Worm (Caenorhabditis elegans): ENCODE measurements around the gene rps-2.
A peak's percentile ranks its signal among the peaks of the same experiment; 100 is the strongest.

rps-2 gene

ce11 chrIV:7926102-7926840, at the start of gene rps-2:
rps-2 (minus strand) TSS chrIV:7926391.
- TF ChIP-seq mep-1 (tag; optimal IDR thresholded peaks at IDR 0.05) (peak; percentile 31), elt-3 (tag; optimal IDR thresholded peaks at IDR 0.05) (no peak), nhr-237 (tag; optimal IDR thresholded peaks at IDR 0.05) (no peak), sem-2 (GFP tag; optimal IDR thresholded peaks at IDR 0.05) (no peak), nhr-2 (tag; optimal IDR thresholded peaks at IDR 0.05) (no peak), hlh-1 (tag; optimal IDR thresholded peaks at IDR 0.05) (peak; percentile 30), unc-120 (tag; optimal IDR thresholded peaks at IDR 0.05; ENCODE audit: poor library complexity, severe bottlenecking) (peak; percentile 9), bed-3 (GFP tag; optimal IDR thresholded peaks at IDR 0.05) (no peak), lsy-2 (tag; optimal IDR thresholded peaks at IDR 0.05) (peak; percentile 64)

ce11 chrIV:7967006-7967405, 40.8 kb upstream of the rps-2 start, which contains the start of gene F57H12.5:
F57H12.5 (plus strand) TSS chrIV:7967306.
- TF ChIP-seq hlh-1 (tag; optimal IDR thresholded peaks at IDR 0.05) (no peak), nhr-237 (tag; optimal IDR thresholded peaks at IDR 0.05) (no peak), elt-1 (tag; optimal IDR thresholded peaks at IDR 0.05; ENCODE audit: borderline replicate concordance, insufficient read depth) (no peak), mab-5 (tag; optimal IDR thresholded peaks at IDR 0.05) (no peak), elt-3 (tag; optimal IDR thresholded peaks at IDR 0.05) (no peak), drap-1 (GFP tag; optimal IDR thresholded peaks at IDR 0.05) (no peak), ces-1 (GFP tag; optimal IDR thresholded peaks at IDR 0.05) (no peak), mls-2 (tag; optimal IDR thresholded peaks at IDR 0.05) (no peak), nhr-12 (tag; optimal IDR thresholded peaks at IDR 0.05) (no peak), ceh-83 (GFP tag; optimal IDR thresholded peaks at IDR 0.05) (no peak), blmp-1 (tag; optimal IDR thresholded peaks at IDR 0.05) (no peak), nhr-76 (tag; optimal IDR thresholded peaks at IDR 0.05) (no peak), ham-2 (GFP tag; optimal IDR thresholded peaks at IDR 0.05) (no peak), M03D4.4 (tag; optimal IDR thresholded peaks at IDR 0.05) (no peak), ceh-39 (tag; optimal IDR thresholded peaks at IDR 0.05) (no peak), unc-39 (tag; optimal IDR thresholded peaks at IDR 0.05) (no peak), snpc-4 (tag; optimal IDR thresholded peaks at IDR 0.05) (no peak), mep-1 (tag; optimal IDR thresholded peaks at IDR 0.05) (no peak), lsy-2 (tag; optimal IDR thresholded peaks at IDR 0.05) (no peak), tbx-8 (GFP tag; optimal IDR thresholded peaks at IDR 0.05) (no peak)

ce11 chrIV:7961889-7962342, 35.7 kb upstream of the rps-2 start:
- no peak for TF ChIP-seq cnd-1 (tag; optimal IDR thresholded peaks at IDR 0.05)
- TF ChIP-seq lin-13 (tag; optimal IDR thresholded peaks at IDR 0.05), result no peak
- no peak for TF ChIP-seq ceh-39 (tag; optimal IDR thresholded peaks at IDR 0.05)
- TF ChIP-seq nhr-12 (tag; optimal IDR thresholded peaks at IDR 0.05), result no peak

- TF ChIP-seq hlh-1 (tag; optimal IDR thresholded peaks at IDR 0.05) (no peak), ham-2 (GFP tag; optimal IDR thresholded peaks at IDR 0.05) (no peak), nhr-76 (tag; optimal IDR thresholded peaks at IDR 0.05) (no peak), M03D4.4 (tag; optimal IDR thresholded peaks at IDR 0.05) (no peak), mab-5 (tag; optimal IDR thresholded peaks at IDR 0.05) (no peak), sptf-1 (tag; optimal IDR thresholded peaks at IDR 0.05) (no peak), sem-2 (GFP tag; optimal IDR thresholded peaks at IDR 0.05) (no peak), ces-1 (GFP tag; optimal IDR thresholded peaks at IDR 0.05) (no peak), mls-2 (tag; optimal IDR thresholded peaks at IDR 0.05) (no peak), mep-1 (tag; optimal IDR thresholded peaks at IDR 0.05) (no peak), ztf-11 (tag; optimal IDR thresholded peaks at IDR 0.05) (no peak), nhr-2 (tag; optimal IDR thresholded peaks at IDR 0.05) (no peak), elt-1 (tag; optimal IDR thresholded peaks at IDR 0.05; ENCODE audit: borderline replicate concordance, insufficient read depth) (no peak), pha-4 (tag; optimal IDR thresholded peaks at IDR 0.05) (no peak), bed-3 (GFP tag; optimal IDR thresholded peaks at IDR 0.05) (no peak), lin-13 (tag; optimal IDR thresholded peaks at IDR 0.05) (no peak), nhr-12 (tag; optimal IDR thresholded peaks at IDR 0.05) (no peak), tbx-8 (GFP tag; optimal IDR thresholded peaks at IDR 0.05) (no peak), elt-3 (tag; optimal IDR thresholded peaks at IDR 0.05) (no peak), lsy-2 (tag; optimal IDR thresholded peaks at IDR 0.05) (no peak)
Measured at ce11 chrIV:7958092-7958491, 31.9 kb upstream of the rps-2 start.

- TF ChIP-seq nhr-76 (tag; optimal IDR thresholded peaks at IDR 0.05) (no peak), elt-3 (tag; optimal IDR thresholded peaks at IDR 0.05) (no peak), mls-2 (tag; optimal IDR thresholded peaks at IDR 0.05) (no peak), ces-1 (GFP tag; optimal IDR thresholded peaks at IDR 0.05) (no peak), elt-1 (tag; optimal IDR thresholded peaks at IDR 0.05; ENCODE audit: borderline replicate concordance, insufficient read depth) (no peak), ham-2 (GFP tag; optimal IDR thresholded peaks at IDR 0.05) (no peak), M03D4.4 (tag; optimal IDR thresholded peaks at IDR 0.05) (no peak), blmp-1 (tag; optimal IDR thresholded peaks at IDR 0.05) (no peak), mep-1 (tag; optimal IDR thresholded peaks at IDR 0.05) (no peak), lsy-2 (tag; optimal IDR thresholded peaks at IDR 0.05) (no peak), drap-1 (GFP tag; optimal IDR thresholded peaks at IDR 0.05) (no peak), unc-120 (tag; optimal IDR thresholded peaks at IDR 0.05; ENCODE audit: poor library complexity, severe bottlenecking) (no peak), zip-8 (tag; optimal IDR thresholded peaks at IDR 0.05) (no peak), tbx-8 (GFP tag; optimal IDR thresholded peaks at IDR 0.05) (no peak)
Measured at ce11 chrIV:7957504-7957903, 31.3 kb upstream of the rps-2 start, which contains the start of gene frpr-10. frpr-10 (plus strand) TSS chrIV:7957804.
